Worm (Caenorhabditis elegans) whole organism, dauer: ENCODE measurements around the gene mps-2.

ENCODE experiments used
- unc-62 ChIP-seq: sonication (generic microtip); optimal IDR thresholded peaks from 2 replicates; lab custom pipeline; 2017; ENCODE audit warnings: missing biosample characterization, missing genetic modification reagents, missing genetic modification characterization

mps-2 gene

ce11 chrII:283594-283993 is 28.4 kb downstream of the mps-2 start, which contains the start of gene B0432.9:
Gene B0432.9, minus strand, starts transcription at chrII:283694.
- TF ChIP-seq unc-62 (GFP tag; lab: Kevin White, UChicago) = no peak

ce11 chrII:282483-282882 is 29.5 kb downstream of the mps-2 start, which contains the start of gene trul-1:
Gene trul-1, minus strand, starts transcription at chrII:282583.
- no peak for TF ChIP-seq unc-62 (GFP tag; lab: Kevin White, UChicago)

- TF ChIP-seq unc-62 (GFP tag; lab: Kevin White, UChicago) = no peak
Observed at ce11 chrII:278636-279035, 33.4 kb downstream of the mps-2 start, which contains the start of gene B0432.8. Gene B0432.8, minus strand, starts transcription at chrII:278736.

- TF ChIP-seq unc-62 (GFP tag; lab: Kevin White, UChicago) = no peak
Observed at ce11 chrII:273872-274271, 38.1 kb downstream of the mps-2 start, which contains the start of gene B0432.7. Gene B0432.7, minus strand, starts transcription at chrII:273972.

- TF ChIP-seq unc-62 (GFP tag; lab: Kevin White, UChicago) = no peak
Observed at ce11 chrII:264053-264452, 48.0 kb downstream of the mps-2 start, which contains the start of gene B0432.14. Gene B0432.14, plus strand, starts transcription at chrII:264353.

- no peak for TF ChIP-seq unc-62 (GFP tag; lab: Kevin White, UChicago)
Observed at ce11 chrII:263563-263962, 48.4 kb downstream of the mps-2 start, which contains the start of gene scc-2. Gene scc-2, minus strand, starts transcription at chrII:263663.
